In genomic region chrII:4734477-4734876, ce11 we compare ENCODE assay signal across 5 worm cellular contexts.
A peak's percentile ranks its signal among the peaks of the same experiment; 100 is the strongest.
TF ChIP-seq lines count a peak whose summit lies in the region.

No protein-coding gene starts in this region.

TF ChIP-seq in whole organism, L1 larva, 84 proteins besides CTCF, POLR2A, EP300 and RAD21:
- TF ChIP-seq blmp-1 (tag; optimal IDR thresholded peaks at IDR 0.05; lab: Kevin White, UChicago): peak; percentile 100
- no peak for TF ChIP-seq swsn-7 (tag; optimal IDR thresholded peaks at IDR 0.05; lab: Kevin White, UChicago)
- peak; percentile 65 for TF ChIP-seq lin-14 (GFP tag; optimal IDR thresholded peaks at IDR 0.05; lab: Kevin White, UChicago)
- peak in 1 of 2 experiments; percentile 11 for TF ChIP-seq lsy-2 (tag; optimal IDR thresholded peaks at IDR 0.05; lab: Kevin White, UChicago)
- no peak for TF ChIP-seq sptf-1 (tag; optimal IDR thresholded peaks at IDR 0.05; lab: Kevin White, UChicago)
- TF ChIP-seq nhr-85 (tag; lab: Kevin White, UChicago): peak; percentile 54

TF ChIP-seq in whole organism, L2 larva, 48 proteins besides CTCF, POLR2A, EP300 and RAD21:
- TF ChIP-seq nhr-10 (tag; optimal IDR thresholded peaks at IDR 0.05; lab: Kevin White, UChicago) (no peak), blmp-1 (tag; optimal IDR thresholded peaks at IDR 0.05; lab: Kevin White, UChicago; ENCODE audit: insufficient read depth) (peak; percentile 93), nhr-25 (tag; optimal IDR thresholded peaks at IDR 0.05; lab: Kevin White, UChicago) (peak; percentile 10)

TF ChIP-seq in whole organism, L3 larva, 47 proteins besides CTCF, POLR2A, EP300 and RAD21:
- TF ChIP-seq sea-2 (GFP tag; optimal IDR thresholded peaks at IDR 0.05; lab: Kevin White, UChicago) (no peak), hmg-11 (tag; optimal IDR thresholded peaks at IDR 0.05; lab: Kevin White, UChicago) (no peak), nfya-1 (tag; optimal IDR thresholded peaks at IDR 0.05; lab: Kevin White, UChicago; ENCODE audit: insufficient read depth) (no peak), snpc-4 (tag; optimal IDR thresholded peaks at IDR 0.05; lab: Kevin White, UChicago) (no peak), fos-1 (tag; optimal IDR thresholded peaks at IDR 0.05; lab: Kevin White, UChicago) (no peak), eor-1 (tag; optimal IDR thresholded peaks at IDR 0.05; lab: Kevin White, UChicago) (no peak), nhr-76 (tag; optimal IDR thresholded peaks at IDR 0.05; lab: Kevin White, UChicago) (no peak), nhr-28 (tag; optimal IDR thresholded peaks at IDR 0.05; lab: Kevin White, UChicago) (no peak), lin-39 (tag; optimal IDR thresholded peaks at IDR 0.05; lab: Kevin White, UChicago) (no peak), egl-5 (tag; optimal IDR thresholded peaks at IDR 0.05; lab: Kevin White, UChicago) (no peak), nhr-25 (tag; optimal IDR thresholded peaks at IDR 0.05; lab: Kevin White, UChicago) (peak; percentile 56), unc-39 (tag; optimal IDR thresholded peaks at IDR 0.05; lab: Kevin White, UChicago) (no peak), nhr-23 (tag; optimal IDR thresholded peaks at IDR 0.05; lab: Kevin White, UChicago) (peak; percentile 35), elt-3 (tag; optimal IDR thresholded peaks at IDR 0.05; lab: Kevin White, UChicago) (no peak), ceh-9 (tag; optimal IDR thresholded peaks at IDR 0.05; lab: Kevin White, UChicago) (no peak), mdl-1 (tag; optimal IDR thresholded peaks at IDR 0.05; lab: Kevin White, UChicago) (no peak)

TF ChIP-seq in whole organism, L4 larva, 104 proteins besides CTCF, POLR2A, EP300 and RAD21:
- TF ChIP-seq ctbp-1 (GFP tag; IDR thresholded peaks at IDR 0.05; lab: Robert Waterston, UW): no peak
- no peak for TF ChIP-seq egl-27 (tag; optimal IDR thresholded peaks at IDR 0.05; lab: Kevin White, UChicago)
- no peak for TF ChIP-seq Y105C5A.15 (GFP tag; IDR thresholded peaks at IDR 0.05; lab: Robert Waterston, UW)
- TF ChIP-seq ZK337.2 (GFP tag; IDR thresholded peaks at IDR 0.05; lab: Robert Waterston, UW): no peak
- TF ChIP-seq pqm-1 (tag; optimal IDR thresholded peaks at IDR 0.05; lab: Kevin White, UChicago): no peak
- TF ChIP-seq F44E2.7 (GFP tag; IDR thresholded peaks at IDR 0.05; lab: Robert Waterston, UW): no peak
- TF ChIP-seq nhr-28 (tag; optimal IDR thresholded peaks at IDR 0.05; lab: Kevin White, UChicago): peak; percentile 48
- no peak for TF ChIP-seq hif-1 (tag; optimal IDR thresholded peaks at IDR 0.05; lab: Kevin White, UChicago)
- peak; percentile 56 for TF ChIP-seq nhr-25 (tag; optimal IDR thresholded peaks at IDR 0.05; lab: Kevin White, UChicago; ENCODE audit: borderline replicate concordance, insufficient read depth)
- TF ChIP-seq ceh-20 (GFP tag; IDR thresholded peaks at IDR 0.05; lab: Robert Waterston, UW): no peak
- no peak for TF ChIP-seq ceh-32 (tag; optimal IDR thresholded peaks at IDR 0.05; lab: Kevin White, UChicago; ENCODE audit: poor library complexity)
- no peak for TF ChIP-seq nhr-76 (tag; optimal IDR thresholded peaks at IDR 0.05; lab: Kevin White, UChicago)

TF ChIP-seq in whole organism, mixed stage, embryonic, 35 proteins besides CTCF, POLR2A, EP300 and RAD21:
- TF ChIP-seq ham-2 (GFP tag; optimal IDR thresholded peaks at IDR 0.05; lab: Kevin White, UChicago): no peak
- no peak for TF ChIP-seq elt-3 (tag; optimal IDR thresholded peaks at IDR 0.05; lab: Kevin White, UChicago)
- no peak for TF ChIP-seq M03D4.4 (tag; optimal IDR thresholded peaks at IDR 0.05; lab: Kevin White, UChicago)
- no peak for TF ChIP-seq snpc-4 (tag; optimal IDR thresholded peaks at IDR 0.05; lab: Kevin White, UChicago)
- no peak for TF ChIP-seq ceh-83 (GFP tag; optimal IDR thresholded peaks at IDR 0.05; lab: Kevin White, UChicago)
- TF ChIP-seq zip-8 (tag; optimal IDR thresholded peaks at IDR 0.05; lab: Kevin White, UChicago): no peak
- peak; percentile 84 for TF ChIP-seq blmp-1 (tag; optimal IDR thresholded peaks at IDR 0.05; lab: Kevin White, UChicago)

Comparison
In these comparisons a context has a peak if more than half of its experiments do, and no peak if none do; other contexts are left out.
1. Of the 29 proteins assayed by ChIP-seq in both whole organism, L4 larva and whole organism, L1 larva: peak only in whole organism, L4 larva: nhr-28; only in whole organism, L1 larva: none; in both: none; in neither: 27; mixed calls (peak in some experiments, not most) for 1.